Worm (Caenorhabditis elegans) whole organism, L1 larva: ENCODE measurements around the gene W09D6.1.
A peak's percentile ranks its signal among the peaks of the same experiment; 100 is the strongest.

Source experiments
- C04F5.9 ChIP-seq: sonication (generic microtip); optimal IDR thresholded peaks from 2 replicates; lab custom pipeline; 2016; ENCODE audit warnings: missing genetic modification characterization, missing compliant biosample characterization
- C16A3.4 ChIP-seq: fragments of 150-350 bp; optimal IDR thresholded peaks from 2 replicates; lab custom pipeline; 2014; ENCODE audit warnings: missing biosample characterization, missing genetic modification characterization
- C34B4.2 ChIP-seq: sonication (generic microtip); optimal IDR thresholded peaks from 2 replicates; lab custom pipeline; 2017; ENCODE audit warnings: mild to moderate bottlenecking, missing genetic modification characterization, missing compliant biosample characterization
- F16B12.6 ChIP-seq: fragments of 150-350 bp; optimal IDR thresholded peaks from 2 replicates; lab custom pipeline; 2014; ENCODE audit warnings: missing biosample characterization, missing genetic modification characterization
- Y116A8C.19 ChIP-seq: sonication (generic microtip); optimal IDR thresholded peaks from 2 replicates; lab custom pipeline; 2016; ENCODE audit warnings: missing compliant biosample characterization, missing genetic modification characterization, borderline replicate concordance
- aha-1 ChIP-seq: fragments of 150-350 bp; optimal IDR thresholded peaks from 2 replicates; lab custom pipeline; 2014; ENCODE audit warnings: missing biosample characterization, missing genetic modification characterization
- blmp-1 ChIP-seq: fragments of 150-350 bp; optimal IDR thresholded peaks from 2 replicates; lab custom pipeline; 2014; ENCODE audit warnings: missing biosample characterization, missing genetic modification characterization
- ceh-8 ChIP-seq: fragments of 200-800 bp; sonication (Bioruptor generic); optimal IDR thresholded peaks from 2 replicates; lab custom pipeline; 2018; ENCODE audit warnings: mild to moderate bottlenecking, missing genetic modification characterization, moderate library complexity, missing compliant biosample characterization
- ceh-82 ChIP-seq, 3 experiments: fragments of 150-350 bp in 1 of 3; sonication (generic microtip) in 2 of 3; optimal IDR thresholded peaks; 2 replicates each; lab custom pipeline; 2014 to 2017; ENCODE audit warnings: missing biosample characterization in 3 of 3, missing genetic modification characterization in 3 of 3
- dpl-1 ChIP-seq, 3 experiments: fragments of 150-350 bp in 2 of 3; sonication (generic microtip) in 1 of 3; optimal IDR thresholded peaks; 2 replicates each; lab custom pipeline; 2014 to 2017; ENCODE audit warnings: missing biosample characterization in 3 of 3, missing genetic modification characterization in 3 of 3, missing genetic modification reagents in 3 of 3
- dsc-1 ChIP-seq: sonication (generic microtip); optimal IDR thresholded peaks from 2 replicates; lab custom pipeline; 2016; ENCODE audit warnings: mild to moderate bottlenecking, missing genetic modification characterization, missing compliant biosample characterization
- efl-1 ChIP-seq, 4 experiments: fragments of 150-350 bp; optimal IDR thresholded peaks in 3 of 4; peaks in 1 of 4; 1 replicate in 1 of 4; 2 replicates in 3 of 4; lab custom pipeline; 2014; ENCODE audit warnings: missing biosample characterization in 2 of 4, missing genetic modification characterization in 2 of 4, missing genetic modification reagents in 2 of 4
- egl-13 ChIP-seq: sonication (generic microtip); optimal IDR thresholded peaks from 2 replicates; lab custom pipeline; 2016; ENCODE audit warnings: missing genotype, missing genetic modification reagents, missing genetic modification characterization, missing compliant biosample characterization
- egl-27 ChIP-seq, 2 experiments: fragments of 150-350 bp in 1 of 2; sonication (generic microtip); optimal IDR thresholded peaks; 3 replicates each; lab custom pipeline; 2017 to 2018; ENCODE audit warnings: missing biosample characterization in 2 of 2, missing genetic modification characterization in 2 of 2, missing genetic modification reagents in 2 of 2
- elt-2 ChIP-seq: sonication (generic microtip); optimal IDR thresholded peaks from 2 replicates; lab custom pipeline; 2016; ENCODE audit warnings: missing genetic modification characterization, mild to moderate bottlenecking, inconsistent platforms, missing compliant biosample characterization, missing genetic modification reagents
- elt-3 ChIP-seq, 6 experiments: fragments of 150-350 bp in 1 of 6; sonication (generic microtip); optimal IDR thresholded peaks; 2 replicates each; lab custom pipeline; 2017 to 2018; ENCODE audit warnings: missing biosample characterization in 6 of 6, missing genetic modification characterization in 6 of 6, inconsistent platforms in 1 of 6
- ets-5 ChIP-seq: fragments of 200-800 bp; sonication (Bioruptor generic); IDR thresholded peaks from 2 replicates; pipeline ENCODE4 v1.3.6; 2022; ENCODE audit warnings: missing genetic modification characterization, missing compliant biosample characterization
- fkh-10 ChIP-seq: sonication (generic microtip); optimal IDR thresholded peaks from 2 replicates; lab custom pipeline; 2017; ENCODE audit warnings: missing biosample characterization, missing genetic modification reagents, missing genetic modification characterization
- fos-1 ChIP-seq: fragments of 150-350 bp; optimal IDR thresholded peaks from 2 replicates; lab custom pipeline; 2014; ENCODE audit warnings: missing biosample characterization, missing genetic modification characterization
- grh-1 ChIP-seq: fragments of 200-800 bp; sonication (Bioruptor generic); IDR thresholded peaks from 2 replicates; pipeline ENCODE4 v1.3.6; 2022; ENCODE audit warnings: missing genetic modification reagents, missing genetic modification characterization, missing compliant biosample characterization
- hlh-17 ChIP-seq: fragments of 200-800 bp; sonication (Bioruptor generic); optimal IDR thresholded peaks from 2 replicates; lab custom pipeline; 2018; ENCODE audit warnings: missing genetic modification characterization, mild to moderate bottlenecking, missing compliant biosample characterization, moderate library complexity, borderline replicate concordance
- irx-1 ChIP-seq: sonication (generic microtip); optimal IDR thresholded peaks from 2 replicates; lab custom pipeline; 2016; ENCODE audit warnings: missing genetic modification characterization, missing compliant biosample characterization
- isw-1 ChIP-seq: fragments of 200-800 bp; sonication (Bioruptor generic); IDR thresholded peaks from 2 replicates; pipeline ENCODE4 v1.3.6; 2022; ENCODE audit warnings: missing genetic modification characterization, missing compliant biosample characterization
- jun-1 ChIP-seq: fragments of 150-350 bp; optimal IDR thresholded peaks from 2 replicates; lab custom pipeline; 2014; ENCODE audit warnings: missing biosample characterization, missing genetic modification reagents, missing genetic modification characterization
- lin-13 ChIP-seq: fragments of 150-350 bp; optimal IDR thresholded peaks from 2 replicates; lab custom pipeline; 2014; ENCODE audit warnings: missing biosample characterization, missing genetic modification reagents, missing genetic modification characterization
- lin-14 ChIP-seq: fragments of 200-800 bp; sonication (Bioruptor generic); optimal IDR thresholded peaks from 2 replicates; lab custom pipeline; 2018; ENCODE audit warnings: mild to moderate bottlenecking, missing genetic modification characterization, moderate library complexity, missing compliant biosample characterization
- lin-35 ChIP-seq, 2 experiments: fragments of 150-350 bp; optimal IDR thresholded peaks; 2 replicates each; lab custom pipeline; 2014; ENCODE audit warnings: missing biosample characterization in 2 of 2, missing genetic modification characterization in 2 of 2, missing genetic modification reagents in 2 of 2
- mab-9 ChIP-seq: fragments of 200-800 bp; sonication (Bioruptor generic); IDR thresholded peaks from 2 replicates; pipeline ENCODE4 v1.3.6; 2022; ENCODE audit warnings: missing genetic modification reagents, missing genetic modification characterization, missing compliant biosample characterization
- mdl-1 ChIP-seq, 2 experiments: fragments of 150-350 bp; optimal IDR thresholded peaks; 2 replicates each; lab custom pipeline; 2014 to 2017; ENCODE audit warnings: missing biosample characterization in 2 of 2, missing genetic modification characterization in 2 of 2, inconsistent platforms in 1 of 2
- nhr-20 ChIP-seq: sonication (generic microtip); optimal IDR thresholded peaks from 2 replicates; lab custom pipeline; 2016; ENCODE audit warnings: mild to moderate bottlenecking, missing genetic modification characterization, missing compliant biosample characterization
- nhr-28 ChIP-seq: fragments of 150-350 bp; optimal IDR thresholded peaks from 2 replicates; lab custom pipeline; 2014; ENCODE audit warnings: missing biosample characterization, missing genetic modification characterization
- nhr-76 ChIP-seq: sonication (generic microtip); optimal IDR thresholded peaks from 2 replicates; lab custom pipeline; 2017; ENCODE audit warnings: missing biosample characterization, missing genetic modification characterization
- nhr-85 ChIP-seq: sonication (generic microtip); peaks from one replicate; lab custom pipeline; 2016; ENCODE audit warnings: missing genetic modification characterization, inconsistent platforms, missing compliant biosample characterization
- pag-3 ChIP-seq: sonication (generic microtip); optimal IDR thresholded peaks from 2 replicates; lab custom pipeline; 2017; ENCODE audit warnings: missing genetic modification characterization, mild to moderate bottlenecking, missing compliant biosample characterization, antibody characterized with exemption, borderline replicate concordance; ENCODE audit not compliant: insufficient read depth
- rnt-1 ChIP-seq: sonication (generic microtip); optimal IDR thresholded peaks from 2 replicates; lab custom pipeline; 2016; ENCODE audit warnings: mild to moderate bottlenecking, missing genetic modification characterization, moderate library complexity, missing compliant biosample characterization
- skn-1 ChIP-seq: fragments of 150-350 bp; optimal IDR thresholded peaks from 2 replicates; lab custom pipeline; 2014; ENCODE audit warnings: missing biosample characterization, missing genetic modification characterization
- snpc-4 ChIP-seq: fragments of 150-350 bp; optimal IDR thresholded peaks from 2 replicates; lab custom pipeline; 2014; ENCODE audit warnings: missing biosample characterization, missing genetic modification characterization
- sox-4 ChIP-seq: sonication (generic microtip); optimal IDR thresholded peaks from 2 replicates; lab custom pipeline; 2016; ENCODE audit warnings: missing genetic modification characterization, missing compliant biosample characterization
- sptf-1 ChIP-seq: fragments of 150-350 bp; optimal IDR thresholded peaks from 2 replicates; lab custom pipeline; 2014; ENCODE audit warnings: missing biosample characterization, missing genetic modification characterization
- tbx-2 ChIP-seq: sonication (generic microtip); optimal IDR thresholded peaks from 2 replicates; lab custom pipeline; 2016; ENCODE audit warnings: missing genetic modification characterization, missing compliant biosample characterization
- unc-86 ChIP-seq: sonication (generic microtip); optimal IDR thresholded peaks from 2 replicates; lab custom pipeline; 2016; ENCODE audit warnings: missing genetic modification characterization, missing compliant biosample characterization
- vab-15 ChIP-seq: sonication (generic microtip); optimal IDR thresholded peaks from 2 replicates; lab custom pipeline; 2017; ENCODE audit warnings: missing genotype, mild to moderate bottlenecking, missing genetic modification characterization, missing compliant biosample characterization
- xbp-1 ChIP-seq: sonication (generic microtip); optimal IDR thresholded peaks from 2 replicates; lab custom pipeline; 2016; ENCODE audit warnings: missing genetic modification characterization, missing compliant biosample characterization
- ztf-4 ChIP-seq: fragments of 150-350 bp; optimal IDR thresholded peaks from 2 replicates; lab custom pipeline; 2014; ENCODE audit warnings: missing biosample characterization, missing genetic modification characterization

W09D6.1 gene

ce11 chrIII:11083993-11084392 lies 15.3 kb downstream of the W09D6.1 start:
- no peak for TF ChIP-seq dsc-1
- TF ChIP-seq dpl-1 (GFP tag; optimal IDR thresholded peaks at IDR 0.05; lab: Kevin White, UChicago): peak in 1 of 3 experiments; percentile 26
- TF ChIP-seq efl-1 (optimal IDR thresholded peaks at IDR 0.05; lab: Kevin White, UChicago): no peak
- peak; percentile 29 to 66 for TF ChIP-seq efl-1 (GFP tag; optimal IDR thresholded peaks at IDR 0.05 in 1 of 2; lab: Kevin White, UChicago)
- no peak for TF ChIP-seq fkh-10
- TF ChIP-seq skn-1 (tag; lab: Kevin White, UChicago): no peak
- TF ChIP-seq blmp-1 (tag; lab: Kevin White, UChicago): peak; percentile 28
- TF ChIP-seq pag-3 (tag; lab: Kevin White, UChicago): no peak
- no peak for TF ChIP-seq grh-1 (GFP tag; lab: Robert Waterston, UW)
- TF ChIP-seq lin-35 (GFP tag; optimal IDR thresholded peaks at IDR 0.05; lab: Kevin White, UChicago): peak in 1 of 2 experiments; percentile 42
- TF ChIP-seq lin-13 (GFP tag; lab: Kevin White, UChicago): no peak
- no peak for TF ChIP-seq C04F5.9

- TF ChIP-seq sox-4 (tag; lab: Kevin White, UChicago) (no peak), nhr-85 (tag; lab: Kevin White, UChicago) (peak; percentile 77), mdl-1 (tag; optimal IDR thresholded peaks at IDR 0.05; lab: Kevin White, UChicago) (peak in 1 of 2 experiments; percentile 9), C16A3.4 (tag; lab: Kevin White, UChicago) (no peak), efl-1 (optimal IDR thresholded peaks at IDR 0.05; lab: Kevin White, UChicago) (no peak), efl-1 (GFP tag; optimal IDR thresholded peaks at IDR 0.05 in 1 of 2; lab: Kevin White, UChicago) (peak in 1 of 2 experiments; percentile 68), elt-2 (tag; lab: Kevin White, UChicago) (peak; percentile 60), pag-3 (tag; lab: Kevin White, UChicago) (no peak), blmp-1 (tag; lab: Kevin White, UChicago) (peak; percentile 77), unc-86 (tag; lab: Kevin White, UChicago) (no peak), ceh-8 (GFP tag; lab: Kevin White, UChicago) (no peak), lin-14 (peak; percentile 55)
These were observed 18.8 kb downstream of the W09D6.1 start for ce11 chrIII:11087442-11087841.

DNA sequence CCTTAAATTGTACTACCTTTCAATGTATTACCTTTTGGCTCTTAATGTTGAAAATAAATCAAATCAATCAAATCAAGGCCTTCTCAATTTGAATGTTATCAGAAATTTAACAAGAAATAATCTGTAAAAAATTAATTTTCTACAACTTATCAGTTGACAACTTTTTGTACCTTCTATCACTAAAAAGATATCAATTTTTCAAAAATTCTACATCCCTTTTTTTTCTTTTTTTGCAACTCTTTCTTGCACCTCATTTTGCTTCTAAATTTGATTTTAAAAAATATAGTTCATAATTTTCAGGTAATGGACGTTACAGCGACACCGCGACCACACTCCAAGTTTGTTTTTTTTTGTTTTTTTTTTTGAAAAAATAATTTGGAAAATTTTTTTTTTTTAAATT lies 19.5 kb downstream of the W09D6.1 start, which contains the start of gene W09D6.5:
Gene W09D6.5, plus strand, starts transcription at position 301 of the 400 bp plus-strand sequence.
- TF ChIP-seq xbp-1 (tag; lab: Kevin White, UChicago) (no peak), egl-27 (tag; optimal IDR thresholded peaks at IDR 0.05; lab: Kevin White, UChicago) (no peak), snpc-4 (tag; lab: Kevin White, UChicago) (no peak), elt-3 (tag; optimal IDR thresholded peaks at IDR 0.05; lab: Kevin White, UChicago) (no peak), isw-1 (GFP tag; lab: Robert Waterston, UW) (no peak), mab-9 (GFP tag; lab: Robert Waterston, UW) (no peak), fos-1 (tag; lab: Kevin White, UChicago) (no peak), egl-13 (tag; lab: Kevin White, UChicago) (no peak), lin-14 (no peak), blmp-1 (tag; lab: Kevin White, UChicago) (no peak), elt-2 (tag; lab: Kevin White, UChicago) (no peak), unc-86 (tag; lab: Kevin White, UChicago) (no peak), C04F5.9 (no peak), vab-15 (tag; lab: Kevin White, UChicago) (no peak), jun-1 (tag; lab: Kevin White, UChicago) (no peak), irx-1 (tag; lab: Kevin White, UChicago) (no peak), nhr-76 (tag; lab: Kevin White, UChicago) (no peak)
- TF ChIP-seq, all 84 proteins: peak for 0

DNA sequence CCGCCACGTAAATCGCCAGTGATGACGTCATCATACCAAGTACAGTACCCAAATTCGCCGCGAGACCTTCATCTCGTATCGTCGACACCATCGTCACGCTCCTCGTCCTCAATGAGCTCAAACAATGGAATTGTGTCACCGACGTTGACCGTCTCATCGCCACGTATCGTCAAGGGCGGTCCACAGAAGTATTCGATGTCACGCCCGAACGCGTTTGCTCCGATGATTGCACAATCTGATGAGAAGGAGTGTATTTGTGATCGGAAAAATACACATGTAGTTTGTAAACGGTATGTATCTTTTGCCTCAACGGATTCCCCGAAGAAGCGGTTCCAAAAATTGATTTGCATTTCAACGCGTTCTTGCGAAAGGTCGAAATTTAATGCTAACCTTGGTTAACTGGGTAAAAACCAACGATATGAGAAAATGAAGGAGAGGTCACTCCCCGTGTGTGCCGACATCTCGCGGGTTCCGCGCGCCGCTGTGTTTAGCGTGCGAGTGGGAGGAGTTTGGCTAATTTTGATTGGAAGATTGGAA lies 21.5 kb downstream of the W09D6.1 start:
- peak; percentile 1 for TF ChIP-seq F16B12.6 (tag; lab: Kevin White, UChicago)
- no peak for TF ChIP-seq fkh-10
- TF ChIP-seq C34B4.2 (tag; lab: Kevin White, UChicago): no peak
- TF ChIP-seq ets-5: no peak
- TF ChIP-seq sptf-1 (tag; lab: Kevin White, UChicago): no peak
- no peak for TF ChIP-seq Y116A8C.19 (tag; lab: Kevin White, UChicago)
- peak; percentile 64 for TF ChIP-seq rnt-1 (tag; lab: Kevin White, UChicago)
- no peak for TF ChIP-seq ceh-8 (GFP tag; lab: Kevin White, UChicago)
- peak; percentile 98 for TF ChIP-seq snpc-4 (tag; lab: Kevin White, UChicago)
- no peak for TF ChIP-seq ztf-4 (tag; lab: Kevin White, UChicago)
- TF ChIP-seq nhr-20: peak; percentile 43
- TF ChIP-seq sox-4 (tag; lab: Kevin White, UChicago): no peak
- TF ChIP-seq tbx-2: peak; percentile 44
- no peak for TF ChIP-seq aha-1
- TF ChIP-seq ceh-82 (tag; optimal IDR thresholded peaks at IDR 0.05; lab: Kevin White, UChicago): peak in 1 of 3 experiments; percentile 2
- peak; percentile 51 for TF ChIP-seq lin-13 (GFP tag; lab: Kevin White, UChicago)
- no peak for TF ChIP-seq nhr-28 (tag; lab: Kevin White, UChicago)
- TF ChIP-seq hlh-17 (GFP tag; lab: Kevin White, UChicago): no peak
